Worm (Caenorhabditis elegans) whole organism, L1 larva: Measurements from ENCODE around the gene hpo-18.

Source experiments
- F16B12.6 ChIP-seq: fragments of 150-350 bp; optimal IDR thresholded peaks from 2 replicates; lab custom pipeline; 2014; ENCODE audit warnings: missing biosample characterization, missing genetic modification characterization
- Y116A8C.19 ChIP-seq: sonication (generic microtip); optimal IDR thresholded peaks from 2 replicates; lab custom pipeline; 2016; ENCODE audit warnings: missing compliant biosample characterization, missing genetic modification characterization, borderline replicate concordance
- aha-1 ChIP-seq: fragments of 150-350 bp; optimal IDR thresholded peaks from 2 replicates; lab custom pipeline; 2014; ENCODE audit warnings: missing biosample characterization, missing genetic modification characterization
- alr-1 ChIP-seq: fragments of 200-800 bp; sonication (Bioruptor generic); optimal IDR thresholded peaks from 2 replicates; lab custom pipeline; 2018; ENCODE audit warnings: borderline replicate concordance, mild to moderate bottlenecking, missing genetic modification characterization, missing compliant biosample characterization
- aly-2 ChIP-seq: fragments of 150-350 bp; optimal IDR thresholded peaks from 2 replicates; lab custom pipeline; 2014; ENCODE audit warnings: missing biosample characterization, missing genetic modification characterization
- blmp-1 ChIP-seq: fragments of 150-350 bp; optimal IDR thresholded peaks from 2 replicates; lab custom pipeline; 2014; ENCODE audit warnings: missing biosample characterization, missing genetic modification characterization
- ceh-8 ChIP-seq: fragments of 200-800 bp; sonication (Bioruptor generic); optimal IDR thresholded peaks from 2 replicates; lab custom pipeline; 2018; ENCODE audit warnings: mild to moderate bottlenecking, missing genetic modification characterization, moderate library complexity, missing compliant biosample characterization
- ceh-88 ChIP-seq: fragments of 200-800 bp; sonication (Bioruptor generic); IDR thresholded peaks from 2 replicates; pipeline ENCODE4 v1.3.6; 2022; ENCODE audit warnings: missing genetic modification characterization, missing compliant biosample characterization
- ceh-90 ChIP-seq: sonication (generic microtip); optimal IDR thresholded peaks from 2 replicates; lab custom pipeline; 2016; ENCODE audit warnings: missing genetic modification characterization, missing compliant biosample characterization
- ces-1 ChIP-seq: fragments of 150-350 bp; optimal IDR thresholded peaks from 2 replicates; lab custom pipeline; 2014; ENCODE audit warnings: missing biosample characterization, missing genetic modification reagents, missing genetic modification characterization
- dpl-1 ChIP-seq, 3 experiments: fragments of 150-350 bp in 2 of 3; sonication (generic microtip) in 1 of 3; optimal IDR thresholded peaks; 2 replicates each; lab custom pipeline; 2014 to 2017; ENCODE audit warnings: missing biosample characterization in 3 of 3, missing genetic modification characterization in 3 of 3, missing genetic modification reagents in 3 of 3
- dsc-1 ChIP-seq: sonication (generic microtip); optimal IDR thresholded peaks from 2 replicates; lab custom pipeline; 2016; ENCODE audit warnings: mild to moderate bottlenecking, missing genetic modification characterization, missing compliant biosample characterization
- efl-1 ChIP-seq, 4 experiments: fragments of 150-350 bp; optimal IDR thresholded peaks in 3 of 4; peaks in 1 of 4; 1 replicate in 1 of 4; 2 replicates in 3 of 4; lab custom pipeline; 2014; ENCODE audit warnings: missing biosample characterization in 2 of 4, missing genetic modification characterization in 2 of 4, missing genetic modification reagents in 2 of 4
- efl-3 ChIP-seq: fragments of 200-800 bp; sonication (Bioruptor generic); optimal IDR thresholded peaks from 2 replicates; lab custom pipeline; 2018; ENCODE audit warnings: mild to moderate bottlenecking, missing genetic modification characterization, missing compliant biosample characterization
- elt-2 ChIP-seq: sonication (generic microtip); optimal IDR thresholded peaks from 2 replicates; lab custom pipeline; 2016; ENCODE audit warnings: missing genetic modification characterization, mild to moderate bottlenecking, inconsistent platforms, missing compliant biosample characterization, missing genetic modification reagents
- elt-3 ChIP-seq, 6 experiments: fragments of 150-350 bp in 1 of 6; sonication (generic microtip); optimal IDR thresholded peaks; 2 replicates each; lab custom pipeline; 2017 to 2018; ENCODE audit warnings: missing biosample characterization in 6 of 6, missing genetic modification characterization in 6 of 6, inconsistent platforms in 1 of 6
- fkh-10 ChIP-seq: sonication (generic microtip); optimal IDR thresholded peaks from 2 replicates; lab custom pipeline; 2017; ENCODE audit warnings: missing biosample characterization, missing genetic modification reagents, missing genetic modification characterization
- fkh-4 ChIP-seq: sonication (generic microtip); optimal IDR thresholded peaks from 2 replicates; lab custom pipeline; 2016; ENCODE audit warnings: missing compliant biosample characterization, missing genetic modification characterization, borderline replicate concordance
- fkh-8 ChIP-seq: sonication (generic microtip); optimal IDR thresholded peaks from 2 replicates; lab custom pipeline; 2016; ENCODE audit warnings: mild to moderate bottlenecking, missing genetic modification characterization, missing compliant biosample characterization
- fos-1 ChIP-seq: fragments of 150-350 bp; optimal IDR thresholded peaks from 2 replicates; lab custom pipeline; 2014; ENCODE audit warnings: missing biosample characterization, missing genetic modification characterization
- grh-1 ChIP-seq: fragments of 200-800 bp; sonication (Bioruptor generic); IDR thresholded peaks from 2 replicates; pipeline ENCODE4 v1.3.6; 2022; ENCODE audit warnings: missing genetic modification reagents, missing genetic modification characterization, missing compliant biosample characterization
- hlh-17 ChIP-seq: fragments of 200-800 bp; sonication (Bioruptor generic); optimal IDR thresholded peaks from 2 replicates; lab custom pipeline; 2018; ENCODE audit warnings: missing genetic modification characterization, mild to moderate bottlenecking, missing compliant biosample characterization, moderate library complexity, borderline replicate concordance
- hlh-4 ChIP-seq: sonication (generic microtip); optimal IDR thresholded peaks from 2 replicates; lab custom pipeline; 2016; ENCODE audit warnings: mild to moderate bottlenecking, missing genetic modification characterization, missing compliant biosample characterization
- hpl-2 ChIP-seq: fragments of 150-350 bp; optimal IDR thresholded peaks from 2 replicates; lab custom pipeline; 2014; ENCODE audit warnings: missing biosample characterization, missing genetic modification reagents, missing genetic modification characterization
- irx-1 ChIP-seq: sonication (generic microtip); optimal IDR thresholded peaks from 2 replicates; lab custom pipeline; 2016; ENCODE audit warnings: missing genetic modification characterization, missing compliant biosample characterization
- jun-1 ChIP-seq: fragments of 150-350 bp; optimal IDR thresholded peaks from 2 replicates; lab custom pipeline; 2014; ENCODE audit warnings: missing biosample characterization, missing genetic modification reagents, missing genetic modification characterization
- lin-14 ChIP-seq: fragments of 200-800 bp; sonication (Bioruptor generic); optimal IDR thresholded peaks from 2 replicates; lab custom pipeline; 2018; ENCODE audit warnings: mild to moderate bottlenecking, missing genetic modification characterization, moderate library complexity, missing compliant biosample characterization
- lin-35 ChIP-seq, 2 experiments: fragments of 150-350 bp; optimal IDR thresholded peaks; 2 replicates each; lab custom pipeline; 2014; ENCODE audit warnings: missing biosample characterization in 2 of 2, missing genetic modification characterization in 2 of 2, missing genetic modification reagents in 2 of 2
- lir-3 ChIP-seq: sonication (generic microtip); optimal IDR thresholded peaks from 2 replicates; lab custom pipeline; 2016; ENCODE audit warnings: mild to moderate bottlenecking, missing genetic modification characterization, moderate library complexity, missing compliant biosample characterization; ENCODE audit not compliant: poor library complexity
- mdl-1 ChIP-seq, 2 experiments: fragments of 150-350 bp; optimal IDR thresholded peaks; 2 replicates each; lab custom pipeline; 2014 to 2017; ENCODE audit warnings: missing biosample characterization in 2 of 2, missing genetic modification characterization in 2 of 2, inconsistent platforms in 1 of 2
- nhr-11 ChIP-seq: fragments of 150-350 bp; optimal IDR thresholded peaks from 2 replicates; lab custom pipeline; 2014; ENCODE audit warnings: missing biosample characterization, missing genetic modification characterization
- nhr-12 ChIP-seq: sonication (generic microtip); optimal IDR thresholded peaks from 2 replicates; lab custom pipeline; 2017; ENCODE audit warnings: missing biosample characterization, missing genetic modification characterization
- nhr-19 ChIP-seq: fragments of 200-800 bp; sonication (Bioruptor generic); conservative IDR thresholded peaks from 2 replicates; pipeline ENCODE4 v1.3.6; 2022; ENCODE audit warnings: missing genetic modification characterization, missing compliant biosample characterization
- nhr-20 ChIP-seq: sonication (generic microtip); optimal IDR thresholded peaks from 2 replicates; lab custom pipeline; 2016; ENCODE audit warnings: mild to moderate bottlenecking, missing genetic modification characterization, missing compliant biosample characterization
- nhr-28 ChIP-seq: fragments of 150-350 bp; optimal IDR thresholded peaks from 2 replicates; lab custom pipeline; 2014; ENCODE audit warnings: missing biosample characterization, missing genetic modification characterization
- nhr-71 ChIP-seq: sonication (generic microtip); optimal IDR thresholded peaks from 2 replicates; lab custom pipeline; 2016; ENCODE audit warnings: mild to moderate bottlenecking, missing genetic modification characterization, moderate library complexity, missing compliant biosample characterization
- nhr-76 ChIP-seq: sonication (generic microtip); optimal IDR thresholded peaks from 2 replicates; lab custom pipeline; 2017; ENCODE audit warnings: missing biosample characterization, missing genetic modification characterization
- nhr-77 ChIP-seq: fragments of 150-350 bp; optimal IDR thresholded peaks from 2 replicates; lab custom pipeline; 2014; ENCODE audit warnings: missing biosample characterization, missing genetic modification characterization
- nhr-85 ChIP-seq: sonication (generic microtip); peaks from one replicate; lab custom pipeline; 2016; ENCODE audit warnings: missing genetic modification characterization, inconsistent platforms, missing compliant biosample characterization
- nhr-90 ChIP-seq: sonication (generic microtip); optimal IDR thresholded peaks from 2 replicates; lab custom pipeline; 2016; ENCODE audit warnings: mild to moderate bottlenecking, missing genetic modification characterization, missing compliant biosample characterization; ENCODE audit not compliant: poor library complexity
- pqm-1 ChIP-seq: sonication (generic microtip); optimal IDR thresholded peaks from 3 replicates; lab custom pipeline; 2017; ENCODE audit warnings: missing biosample characterization, missing genetic modification characterization
- skn-1 ChIP-seq: fragments of 150-350 bp; optimal IDR thresholded peaks from 2 replicates; lab custom pipeline; 2014; ENCODE audit warnings: missing biosample characterization, missing genetic modification characterization
- sox-4 ChIP-seq: sonication (generic microtip); optimal IDR thresholded peaks from 2 replicates; lab custom pipeline; 2016; ENCODE audit warnings: missing genetic modification characterization, missing compliant biosample characterization
- sptf-1 ChIP-seq: fragments of 150-350 bp; optimal IDR thresholded peaks from 2 replicates; lab custom pipeline; 2014; ENCODE audit warnings: missing biosample characterization, missing genetic modification characterization
- tlp-1 ChIP-seq: fragments of 150-350 bp; optimal IDR thresholded peaks from 2 replicates; lab custom pipeline; 2014; ENCODE audit warnings: missing biosample characterization, missing genetic modification characterization
- unc-62 ChIP-seq: fragments of 150-350 bp; optimal IDR thresholded peaks from 2 replicates; lab custom pipeline; 2014; ENCODE audit warnings: missing biosample characterization, missing genetic modification reagents, missing genetic modification characterization
- unc-86 ChIP-seq: sonication (generic microtip); optimal IDR thresholded peaks from 2 replicates; lab custom pipeline; 2016; ENCODE audit warnings: missing genetic modification characterization, missing compliant biosample characterization
- unc-98 ChIP-seq: fragments of 200-800 bp; sonication (Bioruptor generic); IDR thresholded peaks from 2 replicates; pipeline ENCODE4 v1.3.6; 2022; ENCODE audit warnings: missing genetic modification characterization, missing compliant biosample characterization
- xbp-1 ChIP-seq: sonication (generic microtip); optimal IDR thresholded peaks from 2 replicates; lab custom pipeline; 2016; ENCODE audit warnings: missing genetic modification characterization, missing compliant biosample characterization
- zag-1 ChIP-seq: fragments of 150-350 bp; optimal IDR thresholded peaks from 2 replicates; lab custom pipeline; 2014; ENCODE audit warnings: missing biosample characterization, missing genetic modification characterization
- zip-4 ChIP-seq: fragments of 200-800 bp; sonication (Bioruptor generic); optimal IDR thresholded peaks from 2 replicates; lab custom pipeline; 2018; ENCODE audit warnings: mild to moderate bottlenecking, missing genetic modification characterization, moderate library complexity, missing compliant biosample characterization
- ztf-11 ChIP-seq, 2 experiments: sonication (generic microtip); optimal IDR thresholded peaks; 2 replicates each; lab custom pipeline; 2016 to 2017; ENCODE audit warnings: missing genetic modification characterization in 2 of 2, missing biosample characterization in 1 of 2, missing compliant biosample characterization in 1 of 2
- ztf-4 ChIP-seq: fragments of 150-350 bp; optimal IDR thresholded peaks from 2 replicates; lab custom pipeline; 2014; ENCODE audit warnings: missing biosample characterization, missing genetic modification characterization

Gene hpo-18

ce11 chrV:4346799-4347198 is 574 bp upstream of the hpo-18 start, which contains the start of gene mcm-7:
mcm-7 (plus strand) TSS chrV:4347166.
- TF ChIP-seq sox-4 (no peak), ceh-88 (GFP tag; lab: Robert Waterston, UW) (no peak), unc-62 (GFP tag; lab: Kevin White, UChicago) (no peak), Y116A8C.19 (tag; lab: Kevin White, UChicago) (no peak), F16B12.6 (tag; lab: Kevin White, UChicago) (peak; percentile 37), blmp-1 (tag; lab: Kevin White, UChicago) (no peak), dsc-1 (tag; lab: Kevin White, UChicago) (peak; percentile 12), nhr-20 (tag; lab: Kevin White, UChicago) (peak; percentile 52), efl-3 (GFP tag; lab: Kevin White, UChicago) (no peak), nhr-90 (tag; lab: Kevin White, UChicago) (peak; percentile 19), xbp-1 (tag; lab: Kevin White, UChicago) (peak; percentile 46), elt-2 (tag; lab: Kevin White, UChicago) (no peak), ceh-90 (no peak), nhr-28 (tag; lab: Kevin White, UChicago) (no peak), ces-1 (GFP tag; lab: Kevin White, UChicago) (no peak), unc-86 (tag; lab: Kevin White, UChicago) (peak; percentile 37), hlh-4 (no peak), dpl-1 (GFP tag; optimal IDR thresholded peaks at IDR 0.05; lab: Kevin White, UChicago) (peak; percentile 91 to 96 (median 95)), jun-1 (tag; lab: Kevin White, UChicago) (peak; percentile 18), sptf-1 (tag; lab: Kevin White, UChicago) (no peak), alr-1 (tag; lab: Kevin White, UChicago) (no peak), hpl-2 (GFP tag; lab: Kevin White, UChicago) (no peak), skn-1 (tag; lab: Kevin White, UChicago) (peak; percentile 52), elt-3 (tag; optimal IDR thresholded peaks at IDR 0.05; lab: Kevin White, UChicago) (peak in 2 of 6 experiments; percentile 11 to 58), nhr-12 (no peak), zag-1 (tag; lab: Kevin White, UChicago) (no peak), nhr-71 (peak; percentile 68), ztf-11 (tag; optimal IDR thresholded peaks at IDR 0.05; lab: Kevin White, UChicago) (no peak), fkh-10 (GFP tag; lab: Kevin White, UChicago) (no peak), nhr-77 (tag; lab: Kevin White, UChicago) (peak; percentile 46), nhr-85 (tag; lab: Kevin White, UChicago) (peak; percentile 55), grh-1 (peak; percentile 14; the same call in 1 of the 2 replicates), lin-35 (GFP tag; optimal IDR thresholded peaks at IDR 0.05; lab: Kevin White, UChicago) (peak; percentile 94 to 98), tlp-1 (tag; lab: Kevin White, UChicago) (no peak), efl-1 (optimal IDR thresholded peaks at IDR 0.05; lab: Kevin White, UChicago) (peak; percentile 95 to 96), efl-1 (GFP tag; optimal IDR thresholded peaks at IDR 0.05 in 1 of 2; lab: Kevin White, UChicago) (peak; percentile 96 to 100), fkh-8 (tag; lab: Kevin White, UChicago) (peak; percentile 30), aha-1 (tag; lab: Kevin White, UChicago) (no peak), fos-1 (no peak), nhr-76 (tag; lab: Kevin White, UChicago) (no peak), hlh-17 (GFP tag; lab: Kevin White, UChicago) (no peak), ztf-4 (no peak), lin-14 (GFP tag; lab: Kevin White, UChicago) (peak; percentile 38), zip-4 (GFP tag; lab: Kevin White, UChicago) (no peak), unc-98 (GFP tag; lab: Robert Waterston, UW) (no peak), ceh-8 (GFP tag; lab: Kevin White, UChicago) (no peak), irx-1 (tag; lab: Kevin White, UChicago) (peak; percentile 12), mdl-1 (tag; optimal IDR thresholded peaks at IDR 0.05; lab: Kevin White, UChicago) (peak in 1 of 2 experiments; percentile 53), fkh-4 (tag; lab: Kevin White, UChicago) (no peak), lir-3 (tag; lab: Kevin White, UChicago) (no peak), nhr-11 (tag; lab: Kevin White, UChicago) (no peak), pqm-1 (no peak), nhr-19 (GFP tag; lab: Robert Waterston, UW) (peak; percentile 39), aly-2 (tag; lab: Kevin White, UChicago) (no peak)
